Worm (Caenorhabditis elegans): ENCODE results near the gene trm-1.

ce11 chrV:14182860-14183259 lies 2.6 kb downstream of the trm-1 start, which contains the start of gene cest-2.3:
- TF ChIP-seq tab-1 (GFP tag; IDR thresholded peaks at IDR 0.05) = no peak
- no peak for TF ChIP-seq flt-1 (GFP tag; IDR thresholded peaks at IDR 0.05)
- no peak for TF ChIP-seq T22C8.4 (GFP tag; IDR thresholded peaks at IDR 0.05)
- no peak for TF ChIP-seq klf-2 (GFP tag; conservative IDR thresholded peaks at IDR 0.05)
- no peak for TF ChIP-seq med-1 (GFP tag; optimal IDR thresholded peaks at IDR 0.05; ENCODE audit: insufficient read depth)
